Worm (Caenorhabditis elegans) whole organism, L3 larva: ENCODE results near the gene dmd-10.

Experiments used
- aly-2 ChIP-seq: fragments of 150-350 bp; optimal IDR thresholded peaks from 2 replicates; lab custom pipeline; 2014; ENCODE audit warnings: missing biosample characterization, missing genetic modification characterization
- ceh-28 ChIP-seq: fragments of 150-350 bp; optimal IDR thresholded peaks from 2 replicates; lab custom pipeline; 2014; ENCODE audit warnings: missing biosample characterization, missing genetic modification reagents, missing genetic modification characterization
- ceh-82 ChIP-seq: fragments of 150-350 bp; optimal IDR thresholded peaks from 2 replicates; lab custom pipeline; 2014; ENCODE audit warnings: missing biosample characterization, missing genetic modification characterization
- egl-27 ChIP-seq: sonication (generic microtip); optimal IDR thresholded peaks from 4 replicates; lab custom pipeline; 2017; ENCODE audit warnings: missing biosample characterization, missing genetic modification reagents, missing genetic modification characterization
- elt-1 ChIP-seq: fragments of 150-350 bp; optimal IDR thresholded peaks from 2 replicates; lab custom pipeline; 2014; ENCODE audit warnings: missing biosample characterization, missing genetic modification characterization
- fkh-2 ChIP-seq: fragments of 150-350 bp; optimal IDR thresholded peaks from 2 replicates; lab custom pipeline; 2014; ENCODE audit warnings: missing biosample characterization, missing genetic modification reagents, missing genetic modification characterization
- fos-1 ChIP-seq: fragments of 150-350 bp; optimal IDR thresholded peaks from 2 replicates; lab custom pipeline; 2014; ENCODE audit warnings: missing biosample characterization, missing genetic modification characterization
- lin-39 ChIP-seq: fragments of 150-350 bp; optimal IDR thresholded peaks from 2 replicates; lab custom pipeline; 2018; ENCODE audit warnings: missing biosample characterization, missing genetic modification reagents, missing genetic modification characterization
- mdl-1 ChIP-seq: fragments of 150-350 bp; optimal IDR thresholded peaks from 2 replicates; lab custom pipeline; 2014; ENCODE audit warnings: missing biosample characterization, missing genetic modification characterization
- nfya-1 ChIP-seq: sonication (generic microtip); optimal IDR thresholded peaks from 2 replicates; lab custom pipeline; 2017; ENCODE audit warnings: missing genetic modification characterization, mild to moderate bottlenecking, missing compliant biosample characterization, antibody characterized with exemption, moderate library complexity; ENCODE audit not compliant: insufficient read depth
- nhr-11 ChIP-seq: fragments of 150-350 bp; optimal IDR thresholded peaks from 2 replicates; lab custom pipeline; 2014; ENCODE audit warnings: missing biosample characterization, missing genetic modification characterization
- nhr-12 ChIP-seq: fragments of 150-350 bp; optimal IDR thresholded peaks from 2 replicates; lab custom pipeline; 2014; ENCODE audit warnings: missing biosample characterization, missing genetic modification characterization
- nhr-28 ChIP-seq: fragments of 150-350 bp; optimal IDR thresholded peaks from 2 replicates; lab custom pipeline; 2014; ENCODE audit warnings: missing biosample characterization, missing genetic modification characterization
- ztf-11 ChIP-seq: fragments of 150-350 bp; optimal IDR thresholded peaks from 2 replicates; lab custom pipeline; 2014; ENCODE audit warnings: missing biosample characterization, missing genetic modification characterization

DNA sequence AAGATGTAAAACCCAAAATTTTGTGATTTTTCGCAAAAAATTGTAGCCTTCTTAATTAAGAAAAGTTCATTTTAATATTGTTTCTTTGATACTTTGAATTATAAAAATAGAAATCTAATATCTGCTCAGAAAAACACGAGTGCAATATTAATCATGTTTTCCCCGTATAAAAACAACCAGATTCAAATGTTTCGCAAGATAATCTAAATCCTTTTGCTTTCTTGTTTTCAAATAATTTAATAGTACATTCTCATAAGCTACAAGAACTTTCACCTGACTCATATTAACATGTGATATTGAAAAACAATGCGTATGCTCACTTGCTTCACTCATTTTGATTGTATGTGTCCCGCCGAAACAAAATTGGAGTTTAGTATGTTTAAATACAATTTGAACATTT is 1.1 kb downstream of the dmd-10 start:
- TF ChIP-seq nfya-1 (tag; lab: Kevin White, UChicago) (no peak), ztf-11 (no peak), nhr-11 (tag; lab: Kevin White, UChicago) (no peak), fos-1 (no peak), aly-2 (no peak), fkh-2 (tag; lab: Kevin White, UChicago) (no peak), nhr-28 (tag; lab: Kevin White, UChicago) (no peak), mdl-1 (tag; lab: Kevin White, UChicago) (no peak), lin-39 (tag; lab: Kevin White, UChicago) (no peak), egl-27 (tag; lab: Kevin White, UChicago) (no peak), elt-1 (tag; lab: Kevin White, UChicago) (no peak), ceh-82 (tag; lab: Kevin White, UChicago) (no peak), ceh-28 (tag; lab: Kevin White, UChicago) (no peak), nhr-12 (tag; lab: Kevin White, UChicago) (no peak)
